Fruit fly (Drosophila melanogaster): Measurements from ENCODE around the gene rudhira.

DNA sequence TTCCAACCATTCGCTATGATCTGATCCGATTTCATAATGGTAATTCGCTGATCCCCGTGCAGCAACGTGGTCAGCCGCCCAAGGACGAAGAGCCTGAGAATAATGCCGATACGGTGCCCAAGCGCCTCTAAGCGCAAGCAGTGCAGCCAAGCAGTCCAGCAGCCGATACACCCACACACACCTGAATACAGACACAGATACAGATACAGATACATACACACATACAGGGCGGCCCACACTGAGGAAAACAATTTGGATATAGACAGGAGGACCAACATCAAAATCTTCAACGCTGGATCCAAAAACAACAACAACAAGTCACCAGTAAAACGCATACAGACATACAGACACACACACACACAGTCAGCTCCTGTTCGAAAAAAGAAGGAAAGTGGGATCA lies 16.8 kb upstream of the rudhira start:
- TF ChIP-seq usp (GFP tag; optimal IDR thresholded peaks at IDR 0.05) (no peak), psq (optimal IDR thresholded peaks at IDR 0.05) (no peak), CG8478 (optimal IDR thresholded peaks at IDR 0.05) (no peak), pan (optimal IDR thresholded peaks at IDR 0.05) (no peak)

All from whole organism.